Worm (Caenorhabditis elegans): Measurements from ENCODE around the gene twk-34.

- no peak for TF ChIP-seq ztf-23 (GFP tag; IDR thresholded peaks at IDR 0.05)
- TF ChIP-seq cog-1 (tag; optimal IDR thresholded peaks at IDR 0.05): no peak
- TF ChIP-seq ref-1 (GFP tag; conservative IDR thresholded peaks at IDR 0.05): no peak
- TF ChIP-seq ztf-29 (GFP tag; IDR thresholded peaks at IDR 0.05): no peak
- TF ChIP-seq tab-1 (GFP tag; IDR thresholded peaks at IDR 0.05): no peak
- TF ChIP-seq T22C8.4 (GFP tag; IDR thresholded peaks at IDR 0.05): no peak
- no peak for TF ChIP-seq flt-1 (GFP tag; IDR thresholded peaks at IDR 0.05)
- TF ChIP-seq klf-2 (GFP tag; conservative IDR thresholded peaks at IDR 0.05): no peak
- TF ChIP-seq med-1 (GFP tag; optimal IDR thresholded peaks at IDR 0.05; ENCODE audit: insufficient read depth): no peak
Observed at ce11 chrV:15757645-15758044, 52.9 kb downstream of the twk-34 start.

Data from whole organism, midembryonic.